Worm (Caenorhabditis elegans): ENCODE data around the gene Y22D7AL.16.

The Y22D7AL.16 gene

DNA sequence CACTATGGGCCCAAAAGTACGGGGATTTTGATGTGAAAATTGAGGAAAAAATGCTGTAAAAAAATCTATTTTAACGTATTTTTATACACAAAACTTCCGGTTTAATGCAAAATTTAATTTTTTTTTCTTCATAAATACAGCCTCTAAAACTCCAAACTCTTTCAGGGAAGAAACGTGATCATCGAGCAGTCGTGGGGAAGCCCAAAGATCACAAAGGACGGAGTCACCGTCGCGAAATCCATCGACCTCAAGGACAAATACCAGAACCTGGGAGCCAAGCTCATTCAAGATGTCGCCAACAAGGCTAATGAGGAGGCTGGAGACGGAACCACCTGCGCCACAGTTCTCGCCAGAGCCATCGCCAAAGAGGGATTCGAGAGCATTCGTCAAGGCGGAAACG is 45.1 kb downstream of the Y22D7AL.16 start:
- no peak for TF ChIP-seq F10E7.11 (tag; optimal IDR thresholded peaks at IDR 0.05)
- no peak for TF ChIP-seq F22D6.2 (tag; optimal IDR thresholded peaks at IDR 0.05)
- no peak for TF ChIP-seq rcor-1 (GFP tag; IDR thresholded peaks at IDR 0.05)
- TF ChIP-seq snpc-4 (GFP tag; optimal IDR thresholded peaks at IDR 0.05): no peak
- TF ChIP-seq snpc-4 (tag; optimal IDR thresholded peaks at IDR 0.05): no peak
- TF ChIP-seq Y67H2A.10 (GFP tag; conservative IDR thresholded peaks at IDR 0.05): no peak
- TF ChIP-seq ztf-3 (GFP tag; optimal IDR thresholded peaks at IDR 0.05): no peak
- TF ChIP-seq attf-6 (GFP tag; IDR thresholded peaks at IDR 0.05): no peak
- TF ChIP-seq lin-26 (GFP tag; IDR thresholded peaks at IDR 0.05): peak; percentile 55; the same call in 1 of the 2 replicates
- TF ChIP-seq attf-5 (GFP tag; optimal IDR thresholded peaks at IDR 0.05): no peak
- no peak for TF ChIP-seq T07F8.4 (tag; optimal IDR thresholded peaks at IDR 0.05)
- TF ChIP-seq let-607 (tag; optimal IDR thresholded peaks at IDR 0.05): no peak
- TF ChIP-seq lag-1 (GFP tag; IDR thresholded peaks at IDR 0.05): no peak
- TF ChIP-seq aptf-2 (GFP tag; conservative IDR thresholded peaks at IDR 0.05): no peak
- no peak for TF ChIP-seq dpl-1 (GFP tag; optimal IDR thresholded peaks at IDR 0.05)
- no peak for TF ChIP-seq F57C9.4 (tag; optimal IDR thresholded peaks at IDR 0.05)
- no peak for TF ChIP-seq ekl-4 (GFP tag; IDR thresholded peaks at IDR 0.05)
- no peak for TF ChIP-seq C17E4.6 (GFP tag; IDR thresholded peaks at IDR 0.05)
- TF ChIP-seq hsf-1 (GFP tag; IDR thresholded peaks at IDR 0.05): 0 out of 2 replicates have a peak, but pooled peaks have one; percentile 34
- TF ChIP-seq zfh-2 (GFP tag; conservative IDR thresholded peaks at IDR 0.05): 0 out of 2 replicates have a peak, but pooled peaks have one; percentile 43
- no peak for TF ChIP-seq nhr-27 (tag; optimal IDR thresholded peaks at IDR 0.05)
- no peak for TF ChIP-seq lin-35 (GFP tag; optimal IDR thresholded peaks at IDR 0.05)
- 0 out of 2 replicates have a peak, but pooled peaks have one; percentile 37 for TF ChIP-seq Y53G8AR.9 (GFP tag; conservative IDR thresholded peaks at IDR 0.05)
- TF ChIP-seq ceh-91 (GFP tag; IDR thresholded peaks at IDR 0.05): no peak
- no peak for TF ChIP-seq egrh-3 (GFP tag; IDR thresholded peaks at IDR 0.05)
- no peak for TF ChIP-seq B0019.2 (GFP tag; conservative IDR thresholded peaks at IDR 0.05)
- no peak for TF ChIP-seq bed-2 (GFP tag; IDR thresholded peaks at IDR 0.05)
- TF ChIP-seq hmg-20 (GFP tag; IDR thresholded peaks at IDR 0.05): no peak
- no peak for TF ChIP-seq lin-40 (tag; optimal IDR thresholded peaks at IDR 0.05)
- TF ChIP-seq pha-4 (tag; optimal IDR thresholded peaks at IDR 0.05): no peak
- TF ChIP-seq madf-3 (GFP tag; IDR thresholded peaks at IDR 0.05): 0 out of 2 replicates have a peak, but pooled peaks have one; percentile 42
- TF ChIP-seq K12H6.12 (tag; optimal IDR thresholded peaks at IDR 0.05): no peak
- no peak for TF ChIP-seq die-1 (tag; optimal IDR thresholded peaks at IDR 0.05)
- no peak for TF ChIP-seq ets-4 (GFP tag; optimal IDR thresholded peaks at IDR 0.05)
- no peak for TF ChIP-seq attf-3 (GFP tag; conservative IDR thresholded peaks at IDR 0.05)
- TF ChIP-seq mxl-1 (tag; optimal IDR thresholded peaks at IDR 0.05): no peak
- TF ChIP-seq ceh-100 (GFP tag; IDR thresholded peaks at IDR 0.05): no peak
- TF ChIP-seq ztf-6 (GFP tag; IDR thresholded peaks at IDR 0.05): no peak
- 0 out of 2 replicates have a peak, but pooled peaks have one; percentile 29 for TF ChIP-seq mcd-1 (GFP tag; IDR thresholded peaks at IDR 0.05)
- no peak for TF ChIP-seq D2030.7 (GFP tag; IDR thresholded peaks at IDR 0.05)
- peak; percentile 58 for TF ChIP-seq dox-1 (GFP tag; IDR thresholded peaks at IDR 0.05)
- no peak for TF ChIP-seq nhr-80 (tag; optimal IDR thresholded peaks at IDR 0.05)
- no peak for TF ChIP-seq egl-44 (GFP tag; IDR thresholded peaks at IDR 0.05)
- no peak for TF ChIP-seq T26A5.8 (tag; optimal IDR thresholded peaks at IDR 0.05)
- TF ChIP-seq him-1 (tag; optimal IDR thresholded peaks at IDR 0.05): no peak
- no peak for TF ChIP-seq athp-1 (tag; optimal IDR thresholded peaks at IDR 0.05)
